Worm (Caenorhabditis elegans): ENCODE measurements around the gene T21D12.12.

DNA sequence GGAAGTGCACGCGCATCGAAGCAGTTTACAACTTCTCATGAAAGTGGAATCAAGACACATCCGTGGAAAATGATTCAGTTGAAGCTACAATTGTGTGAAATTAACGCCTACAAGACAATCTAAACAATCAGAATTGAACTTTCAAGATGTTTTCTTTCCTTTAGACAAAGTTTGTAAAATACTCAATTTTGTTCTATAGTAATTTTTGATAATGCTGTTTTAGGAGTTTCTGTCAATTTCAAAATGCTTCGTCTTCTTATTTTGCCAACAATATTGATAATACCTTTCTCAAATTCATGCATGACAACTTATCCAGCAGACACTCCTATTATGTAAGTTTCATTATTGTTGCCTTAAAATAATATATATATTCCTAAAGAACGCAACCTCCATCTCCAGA, 2.9 kb downstream of the T21D12.12 start, which contains the start of gene T21D12.11:
- no peak for TF ChIP-seq nhr-28 (tag; optimal IDR thresholded peaks at IDR 0.05)
- no peak for TF ChIP-seq pha-4 (tag; optimal IDR thresholded peaks at IDR 0.05)
- no peak for TF ChIP-seq mep-1 (tag; optimal IDR thresholded peaks at IDR 0.05)
- TF ChIP-seq unc-39 (tag; optimal IDR thresholded peaks at IDR 0.05) = no peak
- no peak for TF ChIP-seq lsy-2 (tag; optimal IDR thresholded peaks at IDR 0.05)
- TF ChIP-seq mab-5 (tag; optimal IDR thresholded peaks at IDR 0.05) = no peak
- TF ChIP-seq nhr-12 (tag; optimal IDR thresholded peaks at IDR 0.05) = no peak
- no peak for TF ChIP-seq nhr-76 (tag; optimal IDR thresholded peaks at IDR 0.05)
- TF ChIP-seq lin-13 (tag; optimal IDR thresholded peaks at IDR 0.05) = no peak
- no peak for TF ChIP-seq ceh-83 (GFP tag; optimal IDR thresholded peaks at IDR 0.05)
- no peak for TF ChIP-seq sptf-1 (tag; optimal IDR thresholded peaks at IDR 0.05)
- no peak for TF ChIP-seq hlh-1 (tag; optimal IDR thresholded peaks at IDR 0.05)
- no peak for TF ChIP-seq ztf-11 (tag; optimal IDR thresholded peaks at IDR 0.05)
- no peak for TF ChIP-seq drap-1 (GFP tag; optimal IDR thresholded peaks at IDR 0.05)
